Worm (Caenorhabditis elegans): ENCODE measurements around the gene col-17.
A peak's percentile ranks its signal among the peaks of the same experiment; 100 is the strongest.
"Not testable (repeated sequence)": the region's sequence is repeated elsewhere in the genome, so short reads cannot be mapped to it uniquely, and the experiment has no call there.

col-17 gene

ce11 chrII:4867476-4867875 lies at the start of gene col-17:
col-17 (minus strand) TSS chrII:4867576.
- TF ChIP-seq elt-1 (tag; optimal IDR thresholded peaks at IDR 0.05; ENCODE audit: borderline replicate concordance, insufficient read depth) (no peak), ceh-83 (GFP tag; optimal IDR thresholded peaks at IDR 0.05) (no peak), hlh-1 (tag; optimal IDR thresholded peaks at IDR 0.05) (no peak), ceh-43 (GFP tag; optimal IDR thresholded peaks at IDR 0.05) (no peak), bed-3 (GFP tag; optimal IDR thresholded peaks at IDR 0.05) (no peak), mls-2 (tag; optimal IDR thresholded peaks at IDR 0.05) (no peak), nhr-12 (tag; optimal IDR thresholded peaks at IDR 0.05) (no peak), unc-62 (GFP tag; optimal IDR thresholded peaks at IDR 0.05) (no peak), ham-2 (GFP tag; optimal IDR thresholded peaks at IDR 0.05) (no peak), M03D4.4 (tag; optimal IDR thresholded peaks at IDR 0.05) (no peak), unc-120 (tag; optimal IDR thresholded peaks at IDR 0.05; ENCODE audit: poor library complexity, severe bottlenecking) (no peak), mab-5 (tag; optimal IDR thresholded peaks at IDR 0.05) (no peak), nhr-237 (tag; optimal IDR thresholded peaks at IDR 0.05) (no peak), cnd-1 (tag; optimal IDR thresholded peaks at IDR 0.05) (no peak), mep-1 (tag; optimal IDR thresholded peaks at IDR 0.05) (no peak), nhr-76 (tag; optimal IDR thresholded peaks at IDR 0.05) (no peak), lsy-2 (tag; optimal IDR thresholded peaks at IDR 0.05) (no peak)

- TF ChIP-seq ztf-11 (tag; optimal IDR thresholded peaks at IDR 0.05); nhr-12 (tag; optimal IDR thresholded peaks at IDR 0.05); ceh-83 (GFP tag; optimal IDR thresholded peaks at IDR 0.05): not testable (repeated sequence)
These were observed 49.1 kb upstream of the col-17 start, which contains the start of gene msp-31 for ce11 chrII:4916462-4916861. msp-31 (minus strand) TSS chrII:4916562.

- no peak for TF ChIP-seq M03D4.4 (tag; optimal IDR thresholded peaks at IDR 0.05)
These were observed 48.2 kb upstream of the col-17 start for ce11 chrII:4915572-4915971.

ce11 chrII:4914214-4914613 lies 46.8 kb upstream of the col-17 start, which contains the start of gene R05F9.11:
R05F9.11 (minus strand) TSS chrII:4914218.
- TF ChIP-seq unc-62 (GFP tag; optimal IDR thresholded peaks at IDR 0.05) (no peak), bed-3 (GFP tag; optimal IDR thresholded peaks at IDR 0.05) (no peak), drap-1 (GFP tag; optimal IDR thresholded peaks at IDR 0.05) (no peak), lin-13 (tag; optimal IDR thresholded peaks at IDR 0.05) (no peak), hlh-1 (tag; optimal IDR thresholded peaks at IDR 0.05) (no peak), nhr-76 (tag; optimal IDR thresholded peaks at IDR 0.05) (no peak), ztf-11 (tag; optimal IDR thresholded peaks at IDR 0.05) (no peak), zip-8 (tag; optimal IDR thresholded peaks at IDR 0.05) (no peak), lin-32 (GFP tag; optimal IDR thresholded peaks at IDR 0.05) (no peak), nhr-237 (tag; optimal IDR thresholded peaks at IDR 0.05) (no peak), ceh-83 (GFP tag; optimal IDR thresholded peaks at IDR 0.05) (no peak), lsy-2 (tag; optimal IDR thresholded peaks at IDR 0.05) (no peak), cnd-1 (tag; optimal IDR thresholded peaks at IDR 0.05) (no peak), ceh-39 (tag; optimal IDR thresholded peaks at IDR 0.05) (no peak), snpc-4 (tag; optimal IDR thresholded peaks at IDR 0.05) (no peak), nhr-28 (tag; optimal IDR thresholded peaks at IDR 0.05) (no peak), blmp-1 (tag; optimal IDR thresholded peaks at IDR 0.05) (no peak), M03D4.4 (tag; optimal IDR thresholded peaks at IDR 0.05) (no peak), mab-5 (tag; optimal IDR thresholded peaks at IDR 0.05) (no peak), nhr-12 (tag; optimal IDR thresholded peaks at IDR 0.05) (no peak)

ce11 chrII:4908160-4908559 lies 40.8 kb upstream of the col-17 start:
- no peak for TF ChIP-seq snpc-4 (tag; optimal IDR thresholded peaks at IDR 0.05)
- TF ChIP-seq unc-62 (GFP tag; optimal IDR thresholded peaks at IDR 0.05), result peak; percentile 76
- TF ChIP-seq unc-39 (tag; optimal IDR thresholded peaks at IDR 0.05), result no peak
- no peak for TF ChIP-seq sem-2 (GFP tag; optimal IDR thresholded peaks at IDR 0.05)
- no peak for TF ChIP-seq elt-1 (tag; optimal IDR thresholded peaks at IDR 0.05; ENCODE audit: borderline replicate concordance, insufficient read depth)
- TF ChIP-seq tbx-8 (GFP tag; optimal IDR thresholded peaks at IDR 0.05), result no peak
- no peak for TF ChIP-seq nhr-12 (tag; optimal IDR thresholded peaks at IDR 0.05)
- TF ChIP-seq hlh-1 (tag; optimal IDR thresholded peaks at IDR 0.05), result peak; percentile 30
- TF ChIP-seq ham-2 (GFP tag; optimal IDR thresholded peaks at IDR 0.05), result peak; percentile 40
- TF ChIP-seq nhr-28 (tag; optimal IDR thresholded peaks at IDR 0.05), result no peak
- TF ChIP-seq unc-120 (tag; optimal IDR thresholded peaks at IDR 0.05; ENCODE audit: poor library complexity, severe bottlenecking), result peak; percentile 38
- no peak for TF ChIP-seq mep-1 (tag; optimal IDR thresholded peaks at IDR 0.05)

ce11 chrII:4905883-4906282 lies 38.5 kb upstream of the col-17 start:
- TF ChIP-seq tbx-8 (GFP tag; optimal IDR thresholded peaks at IDR 0.05), result no peak
- TF ChIP-seq drap-1 (GFP tag; optimal IDR thresholded peaks at IDR 0.05), result no peak
- no peak for TF ChIP-seq lin-13 (tag; optimal IDR thresholded peaks at IDR 0.05)
- TF ChIP-seq elt-3 (tag; optimal IDR thresholded peaks at IDR 0.05), result no peak
- no peak for TF ChIP-seq sem-2 (GFP tag; optimal IDR thresholded peaks at IDR 0.05)
- TF ChIP-seq zip-8 (tag; optimal IDR thresholded peaks at IDR 0.05), result no peak
- TF ChIP-seq nhr-28 (tag; optimal IDR thresholded peaks at IDR 0.05), result no peak
- TF ChIP-seq lsy-2 (tag; optimal IDR thresholded peaks at IDR 0.05), result no peak
- TF ChIP-seq nhr-76 (tag; optimal IDR thresholded peaks at IDR 0.05), result no peak
- TF ChIP-seq ces-1 (GFP tag; optimal IDR thresholded peaks at IDR 0.05), result no peak
- TF ChIP-seq nhr-237 (tag; optimal IDR thresholded peaks at IDR 0.05), result no peak

Data from whole organism, mixed stage, embryonic.